Worm (Caenorhabditis elegans) whole organism, mixed stage, embryonic: ENCODE results near the gene B0403.5.

Experiments used
- blmp-1 ChIP-seq: fragments of 150-350 bp; optimal IDR thresholded peaks from 2 replicates; lab custom pipeline; 2014; ENCODE audit warnings: missing biosample characterization, missing genetic modification characterization
- drap-1 ChIP-seq: fragments of 200-800 bp; sonication (Bioruptor generic); optimal IDR thresholded peaks from 3 replicates; lab custom pipeline; 2018; ENCODE audit warnings: mild to moderate bottlenecking, missing genetic modification characterization, missing compliant biosample characterization
- elt-3 ChIP-seq: fragments of 150-350 bp; optimal IDR thresholded peaks from 2 replicates; lab custom pipeline; 2014; ENCODE audit warnings: missing biosample characterization, missing genetic modification characterization
- lin-13 ChIP-seq: fragments of 150-350 bp; optimal IDR thresholded peaks from 2 replicates; lab custom pipeline; 2014; ENCODE audit warnings: missing biosample characterization, missing genetic modification characterization
- lsy-2 ChIP-seq: fragments of 150-350 bp; optimal IDR thresholded peaks from 2 replicates; lab custom pipeline; 2014; ENCODE audit warnings: missing biosample characterization, missing genetic modification characterization
- mep-1 ChIP-seq: fragments of 150-350 bp; optimal IDR thresholded peaks from 2 replicates; lab custom pipeline; 2017; ENCODE audit warnings: missing biosample characterization, missing genetic modification reagents, missing genetic modification characterization, inconsistent platforms
- nhr-12 ChIP-seq: fragments of 150-350 bp; optimal IDR thresholded peaks from 2 replicates; lab custom pipeline; 2014; ENCODE audit warnings: missing biosample characterization, missing genetic modification characterization
- nhr-28 ChIP-seq: fragments of 150-350 bp; optimal IDR thresholded peaks from 2 replicates; lab custom pipeline; 2014; ENCODE audit warnings: missing biosample characterization, missing genetic modification characterization
- nhr-76 ChIP-seq: sonication (generic microtip); optimal IDR thresholded peaks from 2 replicates; lab custom pipeline; 2017; ENCODE audit warnings: missing biosample characterization, missing genetic modification characterization
- pha-4 ChIP-seq: fragments of 150-350 bp; optimal IDR thresholded peaks from 2 replicates; lab custom pipeline; 2018; ENCODE audit warnings: missing biosample characterization, missing genetic modification reagents, missing genetic modification characterization
- snpc-4 ChIP-seq: fragments of 150-350 bp; optimal IDR thresholded peaks from 2 replicates; lab custom pipeline; 2014; ENCODE audit warnings: missing biosample characterization, missing genetic modification characterization
- unc-62 ChIP-seq: fragments of 150-350 bp; optimal IDR thresholded peaks from 2 replicates; lab custom pipeline; 2014; ENCODE audit warnings: missing biosample characterization, missing genetic modification reagents, missing genetic modification characterization

ce11 chrX:7076485-7076884 lies 19.0 kb downstream of the B0403.5 start:
- TF ChIP-seq blmp-1 (tag; lab: Kevin White, UChicago) (no peak), mep-1 (no peak), lin-13 (tag; lab: Kevin White, UChicago) (no peak), unc-62 (GFP tag; lab: Kevin White, UChicago) (no peak), nhr-76 (tag; lab: Kevin White, UChicago) (no peak), pha-4 (tag; lab: Kevin White, UChicago) (no peak), lsy-2 (tag; lab: Kevin White, UChicago) (no peak), drap-1 (GFP tag; lab: Kevin White, UChicago) (no peak), nhr-12 (tag; lab: Kevin White, UChicago) (no peak), nhr-28 (tag; lab: Kevin White, UChicago) (no peak), snpc-4 (tag; lab: Kevin White, UChicago) (no peak), elt-3 (tag; lab: Kevin White, UChicago) (no peak)
